Fruit fly (Drosophila melanogaster) S2 (cell line): Measurements from ENCODE around the gene CG42238.

Experiments used
- CG8478 ChIP-seq: fragments of >200 bp; optimal IDR thresholded peaks from 2 replicates; lab custom pipeline; 2018
- CTCF ChIP-seq, 2 experiments: fragments of >200 bp; optimal IDR thresholded peaks; 2 replicates each; lab custom pipeline; 2018

The CG42238 gene

DNA sequence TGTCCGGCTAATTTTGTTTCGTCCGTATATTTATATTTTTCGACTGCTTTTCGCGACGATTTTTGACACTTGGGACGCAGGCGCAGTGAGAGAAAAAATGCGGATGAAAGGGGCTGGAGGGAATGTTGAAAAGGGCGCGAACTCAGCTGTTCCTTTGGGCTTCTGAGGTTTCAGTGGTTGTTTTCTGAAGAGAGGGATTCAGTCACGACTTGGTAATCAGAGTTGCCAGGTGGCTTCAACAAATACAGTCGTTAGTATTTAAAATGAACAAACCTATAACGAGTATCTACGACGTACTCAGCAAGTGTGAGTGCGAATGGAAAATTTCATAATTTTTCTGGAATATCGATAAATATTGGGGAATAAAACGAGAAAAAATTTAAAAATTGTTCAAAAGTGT lies 19.5 kb upstream of the CG42238 start, which contains the start of gene CG9265:
CG9265 (minus strand) TSS at position 68 of the 400 bp plus-strand sequence.
- TF ChIP-seq CG8478 (lab: Kevin White, UChicago) (no peak), CTCF (optimal IDR thresholded peaks at IDR 0.05; lab: Kevin White, UChicago) (no peak)

DNA sequence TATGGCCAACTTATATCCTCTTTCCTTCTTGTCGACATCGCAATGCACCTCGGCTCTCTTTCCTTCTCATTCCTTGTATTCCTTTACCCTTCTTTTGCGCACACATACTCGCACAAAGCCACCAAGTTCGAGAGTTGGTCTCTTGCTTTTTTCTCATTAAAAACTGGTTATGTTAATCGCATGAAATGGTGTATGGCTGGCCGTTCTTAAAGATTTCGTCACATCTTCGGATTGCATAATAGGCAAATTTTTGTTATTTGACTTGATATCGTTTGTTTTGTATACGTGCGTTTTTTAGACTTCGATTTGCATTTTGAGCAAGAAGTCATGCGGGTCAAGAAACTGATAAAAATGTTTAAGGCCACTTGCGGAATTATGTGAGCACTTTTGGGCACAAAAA lies 18.9 kb upstream of the CG42238 start:
- no peak for TF ChIP-seq CTCF (optimal IDR thresholded peaks at IDR 0.05; lab: Kevin White, UChicago)
- TF ChIP-seq CG8478 (lab: Kevin White, UChicago): no peak

DNA sequence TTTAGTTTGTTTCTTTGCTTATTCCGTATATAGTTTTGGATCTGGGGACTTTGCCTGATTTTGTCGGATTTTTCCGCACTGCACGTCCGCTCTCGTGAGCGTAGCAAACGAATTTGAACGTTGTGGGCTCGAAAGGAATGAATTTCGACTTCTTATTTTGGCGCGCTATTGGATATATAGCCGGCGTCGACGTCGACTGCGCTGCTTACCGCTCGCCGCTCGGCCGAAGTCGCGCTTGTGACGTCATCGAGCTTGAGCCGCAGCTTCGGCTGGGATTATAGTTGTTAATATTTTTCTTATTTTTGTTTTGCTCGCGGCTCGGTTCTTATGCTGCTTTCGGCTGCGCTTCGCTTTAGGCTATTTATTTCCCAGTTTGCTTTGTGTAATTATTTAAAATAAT lies 17.8 kb upstream of the CG42238 start:
- TF ChIP-seq CTCF (optimal IDR thresholded peaks at IDR 0.05; lab: Kevin White, UChicago) (no peak), CG8478 (lab: Kevin White, UChicago) (no peak)

DNA sequence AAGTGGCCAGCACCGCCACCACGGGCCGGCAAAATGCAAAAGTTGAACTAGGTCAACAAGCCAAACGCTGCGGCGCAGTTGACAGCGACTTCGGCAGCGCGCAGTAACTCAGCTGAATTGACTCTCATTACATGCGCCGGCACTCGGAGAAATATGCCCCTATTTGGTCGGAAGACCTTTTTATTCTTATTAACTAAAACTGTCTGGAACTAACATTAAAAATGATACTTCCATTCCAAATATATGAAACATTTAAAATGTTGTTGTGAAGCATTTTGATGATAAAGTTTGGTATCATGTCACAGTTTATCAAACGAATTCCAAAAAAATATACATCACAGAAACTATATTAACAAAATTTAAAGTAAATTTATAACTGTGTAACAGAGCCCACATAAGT lies 15.2 kb upstream of the CG42238 start:
- no peak for TF ChIP-seq CG8478 (lab: Kevin White, UChicago)
- TF ChIP-seq CTCF (optimal IDR thresholded peaks at IDR 0.05; lab: Kevin White, UChicago): no peak

DNA sequence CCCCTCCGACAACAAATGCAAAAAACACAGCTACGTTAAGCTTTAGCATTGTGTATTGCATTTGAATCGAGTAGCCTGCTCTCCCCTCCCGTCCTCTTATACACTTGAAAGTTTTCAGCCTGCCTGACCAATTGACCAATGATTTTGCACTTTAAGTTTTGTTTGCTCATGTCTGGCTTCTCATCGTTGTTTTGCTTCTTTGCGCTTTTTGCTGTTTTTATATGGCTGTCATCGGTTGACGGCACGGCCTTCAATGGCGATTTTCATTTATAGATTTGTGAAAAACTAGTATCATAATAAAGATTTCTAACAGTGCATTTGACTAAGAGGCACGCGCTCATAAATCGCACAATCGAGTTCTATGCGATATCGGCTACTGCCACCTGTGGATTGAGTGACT lies 13.9 kb upstream of the CG42238 start:
- no peak for TF ChIP-seq CTCF (optimal IDR thresholded peaks at IDR 0.05; lab: Kevin White, UChicago)

DNA sequence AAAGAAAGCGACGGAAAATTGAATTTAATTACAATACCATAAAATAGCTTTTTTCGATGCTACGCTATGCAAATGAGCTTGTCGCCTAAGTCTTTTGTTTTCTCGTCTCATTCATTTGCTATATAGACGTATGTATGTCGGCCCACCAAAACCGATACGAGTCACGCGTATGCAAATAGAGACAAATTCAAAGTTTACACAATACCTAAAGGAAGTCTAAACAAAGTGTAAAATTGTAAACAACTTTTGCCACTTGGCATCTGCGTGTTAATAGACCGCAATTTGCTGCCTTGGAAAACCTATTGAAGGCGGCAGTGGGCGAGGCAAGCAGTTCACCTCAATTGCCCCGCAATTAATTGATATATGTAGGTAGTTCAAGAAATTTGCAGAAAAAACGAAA lies 10.6 kb upstream of the CG42238 start:
- no peak for TF ChIP-seq CG8478 (lab: Kevin White, UChicago)
- no peak for TF ChIP-seq CTCF (optimal IDR thresholded peaks at IDR 0.05; lab: Kevin White, UChicago)

DNA sequence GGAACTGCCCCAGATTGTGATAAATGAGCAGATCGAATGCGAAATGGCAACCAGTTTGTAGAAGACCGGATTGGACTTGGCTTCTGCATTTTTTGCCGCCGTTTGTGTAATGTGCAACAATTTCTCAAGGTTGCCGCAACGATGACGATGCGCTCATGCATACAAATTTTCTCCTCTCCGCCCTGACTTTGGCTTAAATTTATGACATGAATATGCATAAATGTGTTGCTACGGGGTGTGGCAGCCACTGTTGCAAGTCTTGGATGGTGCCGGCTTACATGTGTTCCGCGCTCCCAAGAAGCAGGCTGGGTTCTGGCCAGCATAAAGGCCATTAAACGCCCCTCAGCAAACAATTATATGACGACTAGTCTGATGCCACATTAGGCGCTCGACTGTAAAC lies 9.6 kb upstream of the CG42238 start:
- no peak for TF ChIP-seq CTCF (optimal IDR thresholded peaks at IDR 0.05; lab: Kevin White, UChicago)
- TF ChIP-seq CG8478 (lab: Kevin White, UChicago): no peak

DNA sequence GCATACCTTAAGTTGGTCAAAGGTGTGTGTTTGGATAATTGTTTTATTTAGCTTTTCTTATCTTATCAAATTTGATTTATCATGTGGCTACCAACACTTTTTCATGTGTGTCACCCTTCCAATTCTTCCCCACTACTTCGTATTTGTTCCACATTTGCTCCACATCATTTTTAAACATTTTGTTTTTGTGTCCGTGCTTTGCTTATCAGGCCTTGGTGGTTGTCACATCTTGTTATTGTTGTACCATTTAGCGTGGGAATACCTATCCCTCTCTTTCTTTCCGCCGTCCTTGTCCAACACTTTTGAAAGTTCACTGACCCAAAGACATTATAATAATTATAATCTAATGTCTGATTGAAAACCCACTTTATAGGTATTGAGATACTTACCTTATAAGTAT lies 1.7 kb upstream of the CG42238 start:
- TF ChIP-seq CTCF (optimal IDR thresholded peaks at IDR 0.05; lab: Kevin White, UChicago) (no peak), CG8478 (lab: Kevin White, UChicago) (no peak)

DNA sequence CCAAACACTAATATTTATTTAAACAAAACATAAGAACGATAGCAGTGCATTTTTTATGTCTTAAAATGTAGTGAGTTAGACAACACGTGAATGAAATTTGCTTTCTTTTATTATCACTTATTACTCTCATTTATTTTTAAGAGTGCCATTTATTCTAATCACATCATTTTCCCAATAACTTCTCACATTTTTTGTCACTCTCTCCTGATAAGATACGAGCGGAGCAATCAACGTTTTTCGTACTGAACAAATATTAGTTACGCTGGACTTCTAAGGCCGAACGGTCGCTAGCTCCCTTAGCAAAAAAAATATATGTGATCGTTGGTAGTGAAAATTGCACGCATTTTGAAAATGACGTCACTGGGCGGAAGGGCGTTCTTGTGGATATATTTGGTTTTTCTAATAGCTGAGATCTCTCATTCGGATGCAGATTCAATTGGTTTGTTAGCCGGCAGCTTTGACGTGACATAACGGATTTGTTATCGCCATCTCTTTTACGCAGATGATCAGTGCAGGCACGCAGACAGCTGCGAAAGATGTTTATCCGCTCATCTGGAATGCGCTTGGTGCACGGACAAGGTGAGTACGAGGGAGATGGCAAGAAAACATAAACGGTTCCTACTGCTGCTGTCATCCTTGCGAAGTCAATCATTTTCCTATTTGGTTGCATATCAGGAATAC lies 959 bp upstream of the CG42238 start, which contains the start of gene Itgbn:
Itgbn (plus strand) TSS at position 251 of the 681 bp plus-strand sequence.
- no peak for TF ChIP-seq CTCF (optimal IDR thresholded peaks at IDR 0.05; lab: Kevin White, UChicago)
- TF ChIP-seq CG8478 (lab: Kevin White, UChicago): no peak

DNA sequence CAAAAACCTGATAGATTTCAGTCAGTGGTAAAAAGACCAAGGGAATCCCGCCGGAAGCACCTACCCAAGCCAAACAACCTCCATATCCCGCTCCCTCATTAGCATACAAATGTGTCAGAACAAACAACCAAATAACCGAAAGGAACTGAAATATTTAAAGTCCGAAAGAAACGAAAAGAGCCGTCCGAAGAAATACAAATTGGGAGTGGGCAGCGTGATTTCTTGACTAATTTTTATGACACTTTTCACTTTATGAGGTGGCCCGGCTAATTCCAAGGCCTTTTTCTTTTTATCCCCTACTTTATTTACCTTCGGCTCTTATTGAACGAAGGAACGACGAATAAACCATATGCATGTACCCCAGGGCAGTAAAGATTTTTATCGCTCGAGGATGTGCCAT lies 11.2 kb downstream of the CG42238 start:
- TF ChIP-seq CG8478 (lab: Kevin White, UChicago): no peak
- TF ChIP-seq CTCF (optimal IDR thresholded peaks at IDR 0.05; lab: Kevin White, UChicago): no peak

DNA sequence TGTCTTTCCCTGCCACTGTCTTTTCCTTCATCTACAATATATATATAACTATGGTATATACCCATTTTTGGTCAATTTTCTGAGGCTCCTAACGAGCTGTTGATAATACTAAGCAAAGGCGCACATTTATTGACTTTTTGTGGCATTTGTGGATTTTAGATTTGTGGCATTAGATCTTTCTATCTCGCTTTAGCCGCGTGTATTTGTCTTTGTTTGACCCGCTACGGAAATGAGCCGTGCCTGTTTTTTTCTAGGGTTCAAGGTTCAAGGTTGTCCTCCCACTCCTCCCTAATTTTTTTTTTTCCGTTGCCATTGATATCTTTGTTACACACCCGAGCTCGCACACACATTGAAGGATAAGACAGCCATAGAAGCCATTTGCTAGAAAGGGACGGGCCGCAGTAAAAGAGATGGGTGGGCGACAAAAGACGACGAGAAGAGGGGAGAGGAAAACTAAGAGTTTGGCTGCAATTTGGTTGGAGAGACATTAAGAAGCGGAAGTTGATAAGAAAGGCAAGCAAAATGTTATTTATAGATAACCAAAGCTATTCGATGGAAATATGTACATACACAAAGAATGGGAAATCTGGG lies 12.3 kb downstream of the CG42238 start:
- TF ChIP-seq CTCF (optimal IDR thresholded peaks at IDR 0.05; lab: Kevin White, UChicago) (no peak), CG8478 (lab: Kevin White, UChicago) (no peak)

DNA sequence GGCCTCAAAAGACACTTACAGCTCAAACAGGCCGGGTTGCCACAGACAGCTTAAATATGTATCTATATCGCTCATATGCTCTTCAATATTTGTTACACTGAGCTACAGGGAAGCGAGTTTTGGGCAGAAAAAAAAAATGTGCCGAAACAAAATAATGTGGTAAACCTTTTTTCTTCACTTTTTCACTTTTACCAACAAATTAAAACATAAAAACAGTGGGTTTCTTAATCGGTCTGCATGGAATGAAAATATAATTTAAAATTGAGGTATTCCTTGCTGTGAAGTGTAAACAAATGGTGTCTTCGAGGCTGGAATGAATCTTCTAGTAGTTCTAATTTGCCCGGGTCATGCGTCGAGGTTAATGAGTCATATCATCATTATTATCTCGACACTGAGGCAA lies 13.2 kb downstream of the CG42238 start:
- no peak for TF ChIP-seq CTCF (optimal IDR thresholded peaks at IDR 0.05; lab: Kevin White, UChicago)
- no peak for TF ChIP-seq CG8478 (lab: Kevin White, UChicago)

DNA sequence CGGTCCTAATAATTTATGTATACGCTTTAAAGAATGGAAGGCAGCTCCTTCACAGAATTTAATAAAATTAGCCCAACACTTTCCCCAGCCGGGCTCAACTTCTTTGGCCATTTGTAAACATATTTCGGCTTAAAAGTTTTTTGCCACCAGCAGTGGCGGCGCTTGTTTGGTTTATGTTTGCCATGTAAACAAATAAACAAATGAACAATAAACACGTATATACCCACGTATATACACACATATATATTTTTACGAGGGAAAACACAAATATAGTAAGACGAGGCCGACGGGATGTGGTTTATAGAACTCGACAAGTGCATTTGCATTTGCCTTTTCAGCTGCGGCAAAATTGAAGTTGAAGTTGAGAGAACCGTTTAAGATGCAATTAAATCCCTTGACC lies 14.2 kb downstream of the CG42238 start:
- TF ChIP-seq CG8478 (lab: Kevin White, UChicago): no peak
- no peak for TF ChIP-seq CTCF (optimal IDR thresholded peaks at IDR 0.05; lab: Kevin White, UChicago)

DNA sequence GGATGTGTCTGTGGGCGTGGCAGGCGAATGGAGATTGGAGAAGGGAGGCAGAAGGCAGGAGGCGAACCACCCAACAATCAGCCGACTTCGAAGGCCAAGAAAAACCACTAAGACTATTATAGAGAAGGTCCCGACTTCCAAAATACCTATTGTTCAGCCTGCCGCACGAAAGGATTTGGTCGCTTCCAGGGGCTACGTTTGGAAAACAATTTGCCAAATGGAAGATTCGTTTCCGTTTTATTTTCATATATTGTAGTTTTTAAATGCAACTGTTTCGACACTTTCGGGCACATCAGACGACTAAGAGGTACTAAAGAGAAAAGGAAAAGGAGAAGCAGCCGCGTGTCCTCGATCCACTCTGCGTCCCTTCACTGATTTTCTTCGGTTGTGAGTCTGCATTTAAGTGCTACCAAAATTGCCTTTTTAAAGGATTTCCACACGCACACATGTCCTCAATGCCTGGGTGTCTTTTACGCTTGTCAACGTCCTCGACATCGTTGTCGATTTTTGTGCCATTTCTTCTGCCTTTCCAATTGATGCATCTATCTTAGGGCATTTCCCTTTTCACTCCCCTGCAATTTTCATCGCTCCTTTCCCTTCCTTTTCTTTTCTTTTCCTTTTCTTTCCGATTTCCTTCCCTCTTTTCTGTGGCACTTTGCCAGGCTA lies 16.1 kb downstream of the CG42238 start:
- TF ChIP-seq CTCF (optimal IDR thresholded peaks at IDR 0.05; lab: Kevin White, UChicago): no peak

DNA sequence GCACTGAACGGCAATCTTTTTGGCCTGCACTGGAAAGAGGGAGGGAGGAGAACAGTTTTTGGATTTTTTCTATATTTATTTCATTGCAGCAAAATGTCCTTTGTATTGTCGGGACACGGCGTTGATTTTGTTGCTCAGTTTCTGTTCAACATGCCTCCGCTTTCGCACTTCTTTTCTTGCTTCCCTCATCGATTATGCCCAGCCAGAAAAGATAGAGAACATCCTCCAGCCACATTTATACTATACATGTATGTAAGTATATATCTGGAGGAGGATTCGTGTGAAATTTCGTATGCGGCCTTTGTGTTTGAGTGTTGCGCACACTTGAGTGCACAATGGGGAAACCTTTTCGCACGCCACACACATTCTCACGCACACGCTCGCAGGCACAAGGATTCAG lies 17.6 kb downstream of the CG42238 start:
- TF ChIP-seq CG8478 (lab: Kevin White, UChicago) (no peak), CTCF (optimal IDR thresholded peaks at IDR 0.05; lab: Kevin White, UChicago) (no peak)
